Worm (Caenorhabditis elegans): Measurements from ENCODE around the gene phg-1.

ce11 chrII:10121725-10122124 is 15.7 kb upstream of the phg-1 start, which contains the start of gene lov-1:
- TF ChIP-seq med-1 (GFP tag; optimal IDR thresholded peaks at IDR 0.05; ENCODE audit: insufficient read depth): no peak
- no peak for TF ChIP-seq ref-1 (GFP tag; conservative IDR thresholded peaks at IDR 0.05)
- TF ChIP-seq cog-1 (tag; optimal IDR thresholded peaks at IDR 0.05): no peak
- no peak for TF ChIP-seq ztf-23 (GFP tag; IDR thresholded peaks at IDR 0.05)
- TF ChIP-seq ztf-29 (GFP tag; IDR thresholded peaks at IDR 0.05): no peak
- no peak for TF ChIP-seq flt-1 (GFP tag; IDR thresholded peaks at IDR 0.05)
